Worm (Caenorhabditis elegans): ENCODE data around the gene F53B2.5.

DNA sequence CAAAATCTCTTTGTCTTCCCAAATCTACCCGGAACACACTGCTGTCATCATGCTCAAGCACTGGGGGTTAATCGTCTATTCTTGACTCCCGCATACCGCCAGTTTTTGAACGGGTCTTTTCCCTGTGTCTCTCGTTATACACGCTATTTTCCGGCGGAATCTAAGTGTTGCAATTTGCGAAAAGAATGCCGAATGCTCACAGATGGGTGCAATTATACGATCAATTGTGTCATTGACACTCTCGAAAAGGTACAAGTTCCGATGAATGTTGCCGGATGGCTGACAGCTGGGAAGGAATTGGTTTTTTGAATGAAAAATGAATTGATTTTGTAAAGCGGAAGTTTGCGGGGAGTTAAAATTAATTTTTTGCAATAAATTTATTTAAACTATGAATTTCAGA, 21.0 kb upstream of the F53B2.5 start:
- TF ChIP-seq ama-1 (optimal IDR thresholded peaks at IDR 0.05) (no peak), hmbx-1 (tag; optimal IDR thresholded peaks at IDR 0.05) (no peak), pes-1 (GFP tag; IDR thresholded peaks at IDR 0.05) (no peak), ceh-13 (GFP tag; optimal IDR thresholded peaks at IDR 0.05) (no peak), flt-1 (GFP tag; IDR thresholded peaks at IDR 0.05) (no peak), tra-4 (tag; optimal IDR thresholded peaks at IDR 0.05) (no peak), ets-7 (tag; optimal IDR thresholded peaks at IDR 0.05) (no peak), tbx-37 (GFP tag; conservative IDR thresholded peaks at IDR 0.05) (no peak), tbx-11 (GFP tag; IDR thresholded peaks at IDR 0.05) (no peak), hmg-4 (GFP tag; optimal IDR thresholded peaks at IDR 0.05) (no peak), aly-1 (tag; optimal IDR thresholded peaks at IDR 0.05) (no peak)
